Fruit fly (Drosophila melanogaster): ENCODE data around the gene Adck5.
A peak's percentile ranks its signal among the peaks of the same experiment; 100 is the strongest.

Gene Adck5

DNA sequence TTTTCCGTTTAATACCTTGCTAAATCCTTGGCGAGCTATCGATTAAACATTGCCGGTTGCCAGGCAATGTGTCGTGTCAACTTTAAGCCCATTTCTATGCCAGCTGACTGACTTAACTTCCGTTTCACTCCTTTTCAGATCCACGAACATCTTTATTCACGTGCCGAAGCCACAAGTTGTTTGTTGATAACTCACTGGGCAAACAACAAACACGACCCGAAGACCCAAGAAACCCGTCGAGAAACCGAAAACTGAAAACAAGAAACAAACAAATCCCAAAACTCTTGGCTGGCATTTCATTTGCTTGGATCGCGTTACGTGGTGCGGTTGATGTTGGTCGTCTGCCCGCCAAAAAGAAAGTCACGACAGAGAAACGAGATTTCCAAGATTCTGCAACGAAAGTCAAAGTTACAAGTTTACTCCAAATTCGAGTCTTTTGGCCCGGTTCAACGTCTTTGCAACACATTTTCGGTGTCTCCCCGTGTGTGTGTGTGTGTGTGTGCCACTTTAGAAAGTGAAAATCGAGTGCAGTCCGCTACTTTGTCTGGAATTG, 18.8 kb upstream of the Adck5 start, which contains the start of gene CG6216:
Gene CG6216 (minus strand): TSS at position 51 of the 553 bp plus-strand sequence.
- TF ChIP-seq dl (GFP tag; optimal IDR thresholded peaks at IDR 0.05; ENCODE audit: insufficient read depth in 1 of 2, partially characterized antibody in 2 of 2): no peak
- TF ChIP-seq N (GFP tag; optimal IDR thresholded peaks at IDR 0.05): no peak
- TF ChIP-seq woc (GFP tag; optimal IDR thresholded peaks at IDR 0.05): no peak
- no peak for TF ChIP-seq CG9705 (GFP tag; optimal IDR thresholded peaks at IDR 0.05)
- no peak for TF ChIP-seq CrebA (GFP tag; optimal IDR thresholded peaks at IDR 0.05; ENCODE audit: borderline replicate concordance)

- TF ChIP-seq HLH106 (tag; optimal IDR thresholded peaks at IDR 0.05) (peak; percentile 18), fru (GFP tag; optimal IDR thresholded peaks at IDR 0.05) (peak; percentile 20), br (GFP tag; optimal IDR thresholded peaks at IDR 0.05) (no peak), woc (GFP tag; optimal IDR thresholded peaks at IDR 0.05) (peak; percentile 10), psq (GFP tag; optimal IDR thresholded peaks at IDR 0.05) (peak; percentile 7), OdsH (GFP tag; optimal IDR thresholded peaks at IDR 0.05) (peak; percentile 4), Hnf4 (GFP tag; optimal IDR thresholded peaks at IDR 0.05) (no peak), CG9705 (GFP tag; optimal IDR thresholded peaks at IDR 0.05) (no peak), rgr (GFP tag; optimal IDR thresholded peaks at IDR 0.05) (peak; percentile 26), GATAd (GFP tag; optimal IDR thresholded peaks at IDR 0.05) (no peak), ey (GFP tag; optimal IDR thresholded peaks at IDR 0.05) (peak; percentile 7), foxo (GFP tag; optimal IDR thresholded peaks at IDR 0.05) (peak in 1 of 2 experiments; percentile 26), dl (GFP tag; optimal IDR thresholded peaks at IDR 0.05; ENCODE audit: insufficient read depth in 1 of 2, partially characterized antibody in 2 of 2) (no peak), Sp1 (GFP tag; optimal IDR thresholded peaks at IDR 0.05) (peak; percentile 15), Dif (GFP tag; optimal IDR thresholded peaks at IDR 0.05; ENCODE audit: partially characterized antibody) (no peak), h (GFP tag; optimal IDR thresholded peaks at IDR 0.05) (peak; percentile 47)
These were observed 14.2 kb upstream of the Adck5 start for dm6 chr3L:11155380-11155779.

DNA sequence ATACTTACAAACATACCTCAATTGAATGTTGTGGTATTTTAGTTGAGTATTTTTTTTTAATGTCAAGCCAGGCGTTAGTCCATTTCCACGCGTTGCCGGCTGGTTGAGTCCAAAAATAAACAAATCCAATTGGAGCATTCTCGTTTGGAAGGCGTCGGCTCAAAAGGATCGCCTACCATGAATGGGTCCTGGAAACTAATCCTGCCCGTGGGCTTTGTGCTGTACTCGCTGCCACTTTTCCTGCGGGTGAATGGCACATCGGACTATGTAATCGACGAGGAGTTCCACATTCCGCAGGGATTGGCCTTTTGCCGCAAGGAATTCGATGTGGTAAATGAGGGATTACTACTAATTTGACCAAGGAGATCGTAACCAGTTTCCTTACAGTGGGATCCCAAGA, 4.7 kb upstream of the Adck5 start, which contains the start of gene Alg10:
Gene Alg10 (plus strand): TSS at position 73 of the 400 bp plus-strand sequence.
- TF ChIP-seq woc (GFP tag; optimal IDR thresholded peaks at IDR 0.05) (no peak), Dfd (GFP tag; optimal IDR thresholded peaks at IDR 0.05) (no peak), brk (GFP tag; optimal IDR thresholded peaks at IDR 0.05) (no peak), Dif (GFP tag; optimal IDR thresholded peaks at IDR 0.05; ENCODE audit: partially characterized antibody) (no peak), sage (GFP tag; optimal IDR thresholded peaks at IDR 0.05) (no peak), sv (GFP tag; optimal IDR thresholded peaks at IDR 0.05) (no peak), Sp1 (GFP tag; optimal IDR thresholded peaks at IDR 0.05) (no peak)

dm6 chr3L:11173049-11173564, 3.5 kb downstream of the Adck5 start, which contains the start of gene CG14142:
Gene CG14142 (plus strand): TSS chr3L:11173514.
- TF ChIP-seq Jra (GFP tag; optimal IDR thresholded peaks at IDR 0.05): no peak
- no peak for TF ChIP-seq Dif (GFP tag; optimal IDR thresholded peaks at IDR 0.05; ENCODE audit: partially characterized antibody)
- no peak for TF ChIP-seq foxo (GFP tag; optimal IDR thresholded peaks at IDR 0.05)
- no peak for TF ChIP-seq pan (optimal IDR thresholded peaks at IDR 0.05)

DNA sequence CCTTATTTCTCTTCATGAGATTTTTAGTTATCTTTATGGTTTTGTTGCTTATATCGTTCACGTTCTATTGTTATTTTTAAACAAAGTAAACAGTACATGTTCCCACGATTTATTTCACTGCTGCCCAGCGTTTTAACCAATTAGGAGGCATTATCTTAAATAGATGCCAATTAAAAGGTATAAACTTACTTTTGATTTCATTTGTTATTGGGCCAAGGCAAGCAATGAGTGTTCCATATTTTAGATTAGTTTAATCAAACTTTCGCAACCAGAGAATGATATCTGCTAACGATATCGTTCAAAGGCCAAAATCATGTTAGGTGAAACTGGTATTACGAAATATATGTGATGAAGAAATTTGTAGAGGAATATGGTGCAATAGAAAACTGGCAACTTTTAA, 13.4 kb downstream of the Adck5 start:
- no peak for TF ChIP-seq h (GFP tag; optimal IDR thresholded peaks at IDR 0.05)
- no peak for TF ChIP-seq Jra (GFP tag; optimal IDR thresholded peaks at IDR 0.05)
- TF ChIP-seq CrebA (GFP tag; optimal IDR thresholded peaks at IDR 0.05; ENCODE audit: borderline replicate concordance): no peak
- no peak for TF ChIP-seq Abd-B (GFP tag; optimal IDR thresholded peaks at IDR 0.05)
- no peak for TF ChIP-seq lola (GFP tag; optimal IDR thresholded peaks at IDR 0.05)
- no peak for TF ChIP-seq Vsx2 (GFP tag; optimal IDR thresholded peaks at IDR 0.05; ENCODE audit: partially characterized antibody)
- no peak for TF ChIP-seq usp (GFP tag; optimal IDR thresholded peaks at IDR 0.05)
- no peak for TF ChIP-seq tai (GFP tag; optimal IDR thresholded peaks at IDR 0.05)
- TF ChIP-seq Myc (optimal IDR thresholded peaks at IDR 0.05): no peak
- no peak for TF ChIP-seq dmrt93B (GFP tag; optimal IDR thresholded peaks at IDR 0.05)
- TF ChIP-seq br (GFP tag; optimal IDR thresholded peaks at IDR 0.05): no peak
- no peak for TF ChIP-seq jim (GFP tag; optimal IDR thresholded peaks at IDR 0.05)
- no peak for TF ChIP-seq Sp1 (GFP tag; optimal IDR thresholded peaks at IDR 0.05)
- no peak for TF ChIP-seq HLH106 (tag; optimal IDR thresholded peaks at IDR 0.05)
